Fruit fly (Drosophila melanogaster): ENCODE data around the gene alphaCOP.

alphaCOP gene

dm6 chr3L:1618116-1618727 lies 26.8 kb downstream of the alphaCOP start, which contains the start of the genes CG13926, ABCB7 and CG33230:
CG13926 (minus strand) TSS chr3L:1618158.
ABCB7 (plus strand) TSS chr3L:1618414.
CG33230 (plus strand) TSS chr3L:1618414.
- no peak for TF ChIP-seq topi (GFP tag; optimal IDR thresholded peaks at IDR 0.05)
- TF ChIP-seq CG10669 (GFP tag; optimal IDR thresholded peaks at IDR 0.05): no peak
- TF ChIP-seq CG4318 (GFP tag; optimal IDR thresholded peaks at IDR 0.05): no peak
- TF ChIP-seq CG8632 (GFP tag; optimal IDR thresholded peaks at IDR 0.05): no peak
- TF ChIP-seq CG16779 (tag; optimal IDR thresholded peaks at IDR 0.05): no peak
- TF ChIP-seq CG1621 (tag; optimal IDR thresholded peaks at IDR 0.05): no peak
- no peak for TF ChIP-seq Gug (GFP tag; IDR thresholded peaks at IDR 0.05)
- TF ChIP-seq CG6854 (GFP tag; optimal IDR thresholded peaks at IDR 0.05): peak; percentile 11
- peak; percentile 57 for TF ChIP-seq Hr39 (GFP tag; optimal IDR thresholded peaks at IDR 0.05)
- TF ChIP-seq CG31627 (GFP tag; optimal IDR thresholded peaks at IDR 0.05): peak; percentile 10
- TF ChIP-seq Smox (GFP tag; optimal IDR thresholded peaks at IDR 0.05): peak; percentile 23
- TF ChIP-seq vri (GFP tag; optimal IDR thresholded peaks at IDR 0.05): peak; percentile 77
- TF ChIP-seq Sox14 (GFP tag; optimal IDR thresholded peaks at IDR 0.05): peak; percentile 47
- TF ChIP-seq dac (GFP tag; optimal IDR thresholded peaks at IDR 0.05): no peak
- TF ChIP-seq esn (GFP tag; optimal IDR thresholded peaks at IDR 0.05): no peak
- peak; percentile 45 for TF ChIP-seq Eip75B (GFP tag; optimal IDR thresholded peaks at IDR 0.05)
- peak; percentile 84 for TF ChIP-seq svp (GFP tag)
- TF ChIP-seq cyc (GFP tag; optimal IDR thresholded peaks at IDR 0.05): peak; percentile 49
- TF ChIP-seq CG32006 (GFP tag; optimal IDR thresholded peaks at IDR 0.05): peak; percentile 23
- TF ChIP-seq Eip78C (GFP tag): no peak
- TF ChIP-seq Met (GFP tag; optimal IDR thresholded peaks at IDR 0.05): no peak
- TF ChIP-seq CG11902 (GFP tag; optimal IDR thresholded peaks at IDR 0.05): peak; percentile 44
- no peak for TF ChIP-seq net (GFP tag; optimal IDR thresholded peaks at IDR 0.05)
- TF ChIP-seq ss (GFP tag; optimal IDR thresholded peaks at IDR 0.05): peak in 1 of 2 experiments; percentile 36
- TF ChIP-seq CG8319 (GFP tag; optimal IDR thresholded peaks at IDR 0.05): no peak
- peak; percentile 27 for TF ChIP-seq achi (GFP tag; optimal IDR thresholded peaks at IDR 0.05)
- peak; percentile 31 for TF ChIP-seq lz (GFP tag; optimal IDR thresholded peaks at IDR 0.05)
- TF ChIP-seq CG9139 (GFP tag; optimal IDR thresholded peaks at IDR 0.05): no peak
- 0 out of 3 replicates have a peak, but pooled peaks have one; percentile 28 for TF ChIP-seq CG6163 (GFP tag; IDR thresholded peaks at IDR 0.05)
- TF ChIP-seq Eip93F (GFP tag; optimal IDR thresholded peaks at IDR 0.05): no peak

DNA sequence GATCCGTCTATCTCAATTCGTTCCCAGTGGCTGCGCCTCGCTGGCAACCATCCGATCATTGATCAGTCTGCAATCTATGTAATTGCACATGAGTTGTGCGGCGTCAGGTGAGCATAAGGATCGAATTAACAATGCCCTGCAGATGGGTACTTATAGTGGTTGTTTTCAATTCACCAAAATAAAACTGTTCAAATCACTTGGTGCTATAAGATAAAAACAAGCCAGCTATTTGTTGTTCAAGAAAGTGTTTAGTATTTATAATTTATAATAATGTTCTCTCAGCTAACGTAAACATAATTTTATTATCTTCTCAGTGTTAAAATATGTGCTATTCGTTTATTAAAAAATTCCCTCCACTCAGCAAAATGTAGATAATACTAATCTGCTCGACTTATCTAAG lies 29.3 kb downstream of the alphaCOP start, which contains the start of gene CG12105:
TSS of gene CG12105 (minus strand) at position 101 of the 400 bp plus-strand sequence.
- TF ChIP-seq CG11762 (GFP tag; optimal IDR thresholded peaks at IDR 0.05; ENCODE audit: insufficient read depth): no peak

DNA sequence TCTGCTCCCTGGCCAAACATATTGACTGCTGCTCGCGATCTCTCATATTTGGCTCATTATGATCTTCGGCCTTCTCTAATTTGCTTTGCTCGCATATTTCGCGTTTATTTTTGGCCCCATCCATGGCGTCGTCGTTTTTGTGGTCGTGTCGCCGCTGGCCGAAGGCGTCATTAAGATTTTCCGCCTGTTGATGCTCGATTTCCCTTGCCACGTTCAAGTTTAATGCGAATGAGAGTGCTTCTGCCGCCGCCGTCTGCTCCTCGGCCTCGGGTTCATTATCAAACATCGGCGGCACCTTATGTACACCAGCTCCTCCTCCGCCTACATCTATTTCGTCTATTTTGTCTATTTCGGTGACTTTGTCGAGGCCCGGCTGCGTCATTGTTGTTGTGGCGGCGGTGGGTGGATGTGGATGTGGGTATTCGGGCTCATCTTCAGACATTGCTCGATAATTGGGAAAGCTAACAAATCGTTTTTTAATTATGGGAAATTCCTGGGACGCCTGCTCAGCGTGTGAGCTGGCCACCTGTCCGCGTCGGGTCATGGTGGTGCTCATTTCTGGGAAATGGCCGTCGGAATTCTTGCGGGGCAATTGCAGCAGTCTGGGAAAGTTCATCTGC lies 30.4 kb downstream of the alphaCOP start:
- TF ChIP-seq Smox (GFP tag; optimal IDR thresholded peaks at IDR 0.05) (no peak), svp (GFP tag) (peak; percentile 57), CG8119 (GFP tag; IDR thresholded peaks at IDR 0.05) (no peak), CG6276 (GFP tag; optimal IDR thresholded peaks at IDR 0.05) (no peak), fd59A (GFP tag; optimal IDR thresholded peaks at IDR 0.05) (no peak), topi (GFP tag; optimal IDR thresholded peaks at IDR 0.05) (no peak), pdm3 (GFP tag; optimal IDR thresholded peaks at IDR 0.05) (no peak), CG15336 (GFP tag; IDR thresholded peaks at IDR 0.05) (no peak), Eip93F (GFP tag; optimal IDR thresholded peaks at IDR 0.05) (no peak)

DNA sequence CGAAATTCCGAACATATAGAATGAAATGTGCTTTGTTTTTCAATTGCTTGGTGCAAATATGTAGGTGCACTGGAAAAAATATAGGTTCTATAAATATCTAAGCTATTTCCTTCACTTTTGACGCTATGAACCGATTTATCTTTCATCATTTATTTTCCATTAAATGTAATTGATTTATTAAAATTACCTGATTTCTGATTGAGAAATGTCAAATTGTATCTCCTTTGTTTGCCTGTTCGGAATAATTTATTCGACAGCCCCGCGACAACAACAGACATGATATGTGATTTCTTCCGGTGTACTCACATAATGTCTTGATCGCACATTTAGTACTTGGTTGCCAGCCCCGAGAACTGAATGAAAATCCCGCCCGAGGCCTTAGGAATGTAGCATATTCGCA lies 35.4 kb downstream of the alphaCOP start:
- peak; percentile 6 for TF ChIP-seq CG3919 (GFP tag; optimal IDR thresholded peaks at IDR 0.05)
- TF ChIP-seq fd85E (GFP tag; optimal IDR thresholded peaks at IDR 0.05): no peak
- peak; percentile 38 for TF ChIP-seq CG32006 (GFP tag; optimal IDR thresholded peaks at IDR 0.05)
- TF ChIP-seq CG6854 (GFP tag; optimal IDR thresholded peaks at IDR 0.05): no peak
- no peak for TF ChIP-seq salr (GFP tag; optimal IDR thresholded peaks at IDR 0.05)
- TF ChIP-seq Hr4 (GFP tag; optimal IDR thresholded peaks at IDR 0.05): peak; percentile 42
- TF ChIP-seq CG10631 (GFP tag; optimal IDR thresholded peaks at IDR 0.05): peak; percentile 19
- no peak for TF ChIP-seq Blimp-1 (GFP tag; optimal IDR thresholded peaks at IDR 0.05)
- no peak for TF ChIP-seq Ets21C (GFP tag; optimal IDR thresholded peaks at IDR 0.05)
- TF ChIP-seq Ets96B (tag; optimal IDR thresholded peaks at IDR 0.05): no peak
- peak; percentile 21 for TF ChIP-seq net (GFP tag; optimal IDR thresholded peaks at IDR 0.05)
- peak; percentile 46; the same call in 1 of the 2 replicates for TF ChIP-seq CG15336 (GFP tag; IDR thresholded peaks at IDR 0.05)
- no peak for TF ChIP-seq CG10669 (GFP tag; optimal IDR thresholded peaks at IDR 0.05)
- peak; percentile 52 for TF ChIP-seq svp (GFP tag)
- TF ChIP-seq CG8319 (GFP tag; optimal IDR thresholded peaks at IDR 0.05): no peak
- peak; percentile 38 for TF ChIP-seq dsx (GFP tag; optimal IDR thresholded peaks at IDR 0.05; ENCODE audit: poor library complexity, severe bottlenecking)
- no peak for TF ChIP-seq lz (GFP tag; optimal IDR thresholded peaks at IDR 0.05)

Data from whole organism, prepupa.